6 worm cellular contexts compared by ENCODE assay signal in genomic region chrIII:13152697-13153391, ce11.
A peak's percentile ranks its signal among the peaks of the same experiment; 100 is the strongest.
TF ChIP-seq lines count a peak whose summit lies in the region.

Y39E4B.10 (minus strand) TSS chrIII:13152858.

TF ChIP-seq in whole organism, L1 larva, 84 proteins besides CTCF, POLR2A, EP300 and RAD21 (continues in another document):
- TF ChIP-seq ets-5 (GFP tag; IDR thresholded peaks at IDR 0.05; lab: Robert Waterston, UW): no peak
- TF ChIP-seq ama-1 (optimal IDR thresholded peaks at IDR 0.05; lab: Kevin White, UChicago): no peak
- no peak for TF ChIP-seq elt-2 (tag; optimal IDR thresholded peaks at IDR 0.05; lab: Kevin White, UChicago)
- no peak for TF ChIP-seq lin-13 (GFP tag; optimal IDR thresholded peaks at IDR 0.05; lab: Kevin White, UChicago)
- TF ChIP-seq lin-15B (tag; optimal IDR thresholded peaks at IDR 0.05; lab: Kevin White, UChicago): peak; percentile 64
- TF ChIP-seq nhr-76 (tag; optimal IDR thresholded peaks at IDR 0.05; lab: Kevin White, UChicago): no peak
- TF ChIP-seq elt-3 (tag; optimal IDR thresholded peaks at IDR 0.05; lab: Kevin White, UChicago): peak in 1 of 6 experiments; percentile 46
- TF ChIP-seq nhr-77 (tag; optimal IDR thresholded peaks at IDR 0.05; lab: Kevin White, UChicago): no peak
- TF ChIP-seq sox-4 (tag; optimal IDR thresholded peaks at IDR 0.05; lab: Kevin White, UChicago): no peak
- TF ChIP-seq snu-23 (GFP tag; optimal IDR thresholded peaks at IDR 0.05; lab: Kevin White, UChicago): peak; percentile 57
- TF ChIP-seq zag-1 (tag; optimal IDR thresholded peaks at IDR 0.05; lab: Kevin White, UChicago): no peak
- no peak for TF ChIP-seq mab-9 (GFP tag; IDR thresholded peaks at IDR 0.05; lab: Robert Waterston, UW)
- TF ChIP-seq nhr-19 (GFP tag; conservative IDR thresholded peaks at IDR 0.05; lab: Robert Waterston, UW): peak; percentile 12
- peak in 1 of 2 experiments; percentile 76 for TF ChIP-seq lin-35 (GFP tag; optimal IDR thresholded peaks at IDR 0.05; lab: Kevin White, UChicago)
- TF ChIP-seq egl-13 (tag; optimal IDR thresholded peaks at IDR 0.05; lab: Kevin White, UChicago): peak; percentile 5
- TF ChIP-seq hlh-4 (tag; optimal IDR thresholded peaks at IDR 0.05; lab: Kevin White, UChicago): no peak

TF ChIP-seq in whole organism, L2 larva, 48 proteins besides CTCF, POLR2A, EP300 and RAD21 (continues in another document):
- TF ChIP-seq C34F6.9 (tag; optimal IDR thresholded peaks at IDR 0.05; lab: Kevin White, UChicago) (peak; percentile 69), egl-27 (tag; optimal IDR thresholded peaks at IDR 0.05; lab: Kevin White, UChicago) (no peak), sma-3 (GFP tag; optimal IDR thresholded peaks at IDR 0.05; lab: Kevin White, UChicago) (no peak), ztf-4 (tag; optimal IDR thresholded peaks at IDR 0.05; lab: Kevin White, UChicago) (no peak), mbf-1 (tag; optimal IDR thresholded peaks at IDR 0.05; lab: Kevin White, UChicago) (no peak), crh-2 (tag; optimal IDR thresholded peaks at IDR 0.05; lab: Kevin White, UChicago) (peak; percentile 8), gmeb-1 (tag; optimal IDR thresholded peaks at IDR 0.05; lab: Kevin White, UChicago) (peak; percentile 33), nhr-237 (tag; optimal IDR thresholded peaks at IDR 0.05; lab: Kevin White, UChicago) (no peak), fos-1 (tag; optimal IDR thresholded peaks at IDR 0.05; lab: Kevin White, UChicago) (peak; percentile 10), alr-1 (tag; optimal IDR thresholded peaks at IDR 0.05; lab: Kevin White, UChicago) (no peak), ceh-82 (tag; optimal IDR thresholded peaks at IDR 0.05; lab: Kevin White, UChicago) (no peak), dmd-4 (tag; optimal IDR thresholded peaks at IDR 0.05; lab: Kevin White, UChicago) (no peak), elt-3 (tag; optimal IDR thresholded peaks at IDR 0.05; lab: Kevin White, UChicago) (no peak), peb-1 (tag; optimal IDR thresholded peaks at IDR 0.05; lab: Kevin White, UChicago) (no peak), ceh-16 (tag; optimal IDR thresholded peaks at IDR 0.05; lab: Kevin White, UChicago) (no peak), Y55F3AM.14 (GFP tag; optimal IDR thresholded peaks at IDR 0.05; lab: Kevin White, UChicago) (no peak), sem-4 (tag; optimal IDR thresholded peaks at IDR 0.05; lab: Kevin White, UChicago) (no peak)

TF ChIP-seq in whole organism, L3 larva, 47 proteins besides CTCF, POLR2A, EP300 and RAD21:
- TF ChIP-seq aly-2 (tag; optimal IDR thresholded peaks at IDR 0.05; lab: Kevin White, UChicago): no peak
- peak; percentile 17 for TF ChIP-seq snpc-4 (tag; optimal IDR thresholded peaks at IDR 0.05; lab: Kevin White, UChicago)
- no peak for TF ChIP-seq fkh-10 (GFP tag; optimal IDR thresholded peaks at IDR 0.05; lab: Kevin White, UChicago)
- TF ChIP-seq nhr-77 (tag; optimal IDR thresholded peaks at IDR 0.05; lab: Kevin White, UChicago): no peak
- peak; percentile 44 for TF ChIP-seq pha-4 (tag; optimal IDR thresholded peaks at IDR 0.05; lab: Kevin White, UChicago)
- TF ChIP-seq lin-15B (tag; optimal IDR thresholded peaks at IDR 0.05; lab: Kevin White, UChicago): peak; percentile 77
- peak; percentile 1 for TF ChIP-seq elt-2 (tag; optimal IDR thresholded peaks at IDR 0.05; lab: Kevin White, UChicago)
- TF ChIP-seq fos-1 (tag; optimal IDR thresholded peaks at IDR 0.05; lab: Kevin White, UChicago): no peak
- peak; percentile 64 for TF ChIP-seq hmg-11 (tag; optimal IDR thresholded peaks at IDR 0.05; lab: Kevin White, UChicago)
- no peak for TF ChIP-seq nhr-76 (tag; optimal IDR thresholded peaks at IDR 0.05; lab: Kevin White, UChicago)
- peak; percentile 14 for TF ChIP-seq nhr-23 (tag; optimal IDR thresholded peaks at IDR 0.05; lab: Kevin White, UChicago)
- TF ChIP-seq R02D3.7 (tag; optimal IDR thresholded peaks at IDR 0.05; lab: Kevin White, UChicago): no peak
- TF ChIP-seq nfya-1 (tag; optimal IDR thresholded peaks at IDR 0.05; lab: Kevin White, UChicago; ENCODE audit: insufficient read depth): peak; percentile 59
- TF ChIP-seq pqm-1 (tag; optimal IDR thresholded peaks at IDR 0.05; lab: Kevin White, UChicago): peak; percentile 10

TF ChIP-seq in whole organism, L4 larva, 104 proteins besides CTCF, POLR2A, EP300 and RAD21:
- TF ChIP-seq lsy-2 (tag; optimal IDR thresholded peaks at IDR 0.05; lab: Kevin White, UChicago) (peak in 1 of 2 experiments; percentile 61), dmd-9 (GFP tag; IDR thresholded peaks at IDR 0.05; lab: Robert Waterston, UW) (no peak), dve-1 (tag; optimal IDR thresholded peaks at IDR 0.05; lab: Kevin White, UChicago; ENCODE audit: insufficient read depth) (peak; percentile 17), mes-2 (tag; optimal IDR thresholded peaks at IDR 0.05; lab: Kevin White, UChicago; ENCODE audit: poor library complexity, severe bottlenecking) (peak; percentile 56), zip-2 (tag; optimal IDR thresholded peaks at IDR 0.05; lab: Kevin White, UChicago) (peak; percentile 94), lim-7 (GFP tag; IDR thresholded peaks at IDR 0.05; lab: Robert Waterston, UW) (no peak), lin-38 (GFP tag; IDR thresholded peaks at IDR 0.05; lab: Robert Waterston, UW) (peak; percentile 94), daf-16 (GFP tag; optimal IDR thresholded peaks at IDR 0.05; lab: Kevin White, UChicago) (no peak), daf-16 (tag; optimal IDR thresholded peaks at IDR 0.05; lab: Kevin White, UChicago) (no peak), nhr-28 (tag; optimal IDR thresholded peaks at IDR 0.05; lab: Kevin White, UChicago) (peak; percentile 16), hlh-30 (tag; optimal IDR thresholded peaks at IDR 0.05; lab: Kevin White, UChicago; ENCODE audit: insufficient read depth) (peak; percentile 29), dpl-1 (GFP tag; optimal IDR thresholded peaks at IDR 0.05; lab: Kevin White, UChicago) (peak; percentile 55), unc-62 (GFP tag; optimal IDR thresholded peaks at IDR 0.05 in 1 of 2; lab: Kevin White, UChicago) (peak in 1 of 2 experiments; percentile 72), unc-62 (tag; optimal IDR thresholded peaks at IDR 0.05; lab: Kevin White, UChicago) (no peak)

TF ChIP-seq in whole organism, mixed stage, embryonic, 35 proteins besides CTCF, POLR2A, EP300 and RAD21:
- TF ChIP-seq lsy-2 (tag; optimal IDR thresholded peaks at IDR 0.05; lab: Kevin White, UChicago): no peak
- TF ChIP-seq mep-1 (tag; optimal IDR thresholded peaks at IDR 0.05; lab: Kevin White, UChicago): peak; percentile 2
- TF ChIP-seq ces-1 (GFP tag; optimal IDR thresholded peaks at IDR 0.05; lab: Kevin White, UChicago): no peak
- peak; percentile 5 for TF ChIP-seq pha-4 (tag; optimal IDR thresholded peaks at IDR 0.05; lab: Kevin White, UChicago)
- peak; percentile 20 for TF ChIP-seq lin-13 (tag; optimal IDR thresholded peaks at IDR 0.05; lab: Kevin White, UChicago)
- TF ChIP-seq nhr-76 (tag; optimal IDR thresholded peaks at IDR 0.05; lab: Kevin White, UChicago): no peak

TF ChIP-seq in whole organism, young adult, 124 proteins besides CTCF, POLR2A, EP300 and RAD21:
- TF ChIP-seq pbrm-1 (GFP tag; IDR thresholded peaks at IDR 0.05; lab: Robert Waterston, UW): no peak
- TF ChIP-seq sdz-38 (tag; optimal IDR thresholded peaks at IDR 0.05; lab: Kevin White, UChicago): no peak
- peak in 1 of 3 experiments; percentile 21 for TF ChIP-seq lin-35 (GFP tag; optimal IDR thresholded peaks at IDR 0.05; lab: Kevin White, UChicago)
- no peak for TF ChIP-seq aptf-3 (GFP tag; IDR thresholded peaks at IDR 0.05; lab: Robert Waterston, UW)
- TF ChIP-seq cebp-2 (GFP tag; IDR thresholded peaks at IDR 0.05; lab: Robert Waterston, UW): no peak
- 0 out of 2 replicates have a peak, but pooled peaks have one; percentile 24 for TF ChIP-seq D2030.7 (GFP tag; IDR thresholded peaks at IDR 0.05; lab: Robert Waterston, UW)
- peak; percentile 96 for TF ChIP-seq mcd-1 (GFP tag; IDR thresholded peaks at IDR 0.05; lab: Robert Waterston, UW)
- no peak for TF ChIP-seq nhr-120 (GFP tag; IDR thresholded peaks at IDR 0.05; lab: Robert Waterston, UW)
- peak; percentile 99 for TF ChIP-seq hmg-1.2 (GFP tag; IDR thresholded peaks at IDR 0.05; lab: Robert Waterston, UW)
- peak; percentile 22 for TF ChIP-seq efl-1 (GFP tag; optimal IDR thresholded peaks at IDR 0.05; lab: Kevin White, UChicago)
- TF ChIP-seq Y53F4B.3 (GFP tag; IDR thresholded peaks at IDR 0.05; lab: Robert Waterston, UW): no peak
- TF ChIP-seq tbp1 (GFP tag; optimal IDR thresholded peaks at IDR 0.05; lab: Kevin White, UChicago): no peak
- TF ChIP-seq mxl-1 (tag; optimal IDR thresholded peaks at IDR 0.05; lab: Kevin White, UChicago): no peak
- no peak for TF ChIP-seq egl-18 (GFP tag; IDR thresholded peaks at IDR 0.05; lab: Robert Waterston, UW)
